Fruit fly (Drosophila melanogaster) whole organism, embryonic: Measurements from ENCODE around the gene CG4629.

Experiments
- Adf1 ChIP-seq: fragments of 200-800 bp; sonication (Bioruptor generic); IDR thresholded peaks from 2 replicates; pipeline ENCODE4 v1.3.6; 2022; ENCODE audit warnings: missing biosample characterization, missing genetic modification characterization
- Aef1 ChIP-seq: fragments of 200-800 bp; sonication (Bioruptor generic); IDR thresholded peaks from 3 replicates; pipeline ENCODE4 v1.3.6; 2022; ENCODE audit warnings: missing biosample characterization, missing genetic modification characterization
- Atf6 ChIP-seq: fragments of 200-800 bp; sonication (Bioruptor generic); IDR thresholded peaks from 2 replicates; pipeline ENCODE4 v1.3.6; 2022; ENCODE audit warnings: missing biosample characterization, missing genetic modification characterization
- CG10209 ChIP-seq: fragments of 200-800 bp; sonication (Bioruptor generic); optimal IDR thresholded peaks from 3 replicates; lab custom pipeline; 2017; ENCODE audit warnings: missing biosample characterization, mild to moderate bottlenecking, missing genetic modification characterization, missing genetic modification reagents
- CG10267 ChIP-seq: fragments of 200-800 bp; sonication (Bioruptor generic); optimal IDR thresholded peaks from 2 replicates; lab custom pipeline; 2018; ENCODE audit warnings: missing biosample characterization, mild to moderate bottlenecking, missing genetic modification characterization, moderate library complexity
- CG12299 ChIP-seq: fragments of 200-800 bp; sonication (Bioruptor generic); optimal IDR thresholded peaks from 2 replicates; lab custom pipeline; 2018; ENCODE audit warnings: missing biosample characterization, mild to moderate bottlenecking, missing genetic modification characterization
- CG12659 ChIP-seq: fragments of 200-800 bp; sonication (Bioruptor generic); optimal IDR thresholded peaks from 3 replicates; lab custom pipeline; 2017; ENCODE audit warnings: mild to moderate bottlenecking, missing biosample characterization, missing genetic modification reagents, missing genetic modification characterization
- CG13296 ChIP-seq: fragments of 200-800 bp; sonication (Bioruptor generic); optimal IDR thresholded peaks from 3 replicates; lab custom pipeline; 2018; ENCODE audit warnings: missing biosample characterization, mild to moderate bottlenecking, missing genetic modification characterization
- CG13424 ChIP-seq: fragments of 200-800 bp; sonication (Bioruptor generic); optimal IDR thresholded peaks from 2 replicates; lab custom pipeline; 2019; ENCODE audit warnings: missing biosample characterization, mild to moderate bottlenecking, missing genetic modification characterization, moderate library complexity
- CG14014 ChIP-seq: fragments of 200-800 bp; sonication (Bioruptor generic); IDR thresholded peaks from 2 replicates; pipeline ENCODE4 v1.3.6; 2022; ENCODE audit warnings: missing biosample characterization, missing genetic modification characterization
- CG14050 ChIP-seq: fragments of 200-800 bp; sonication (Bioruptor generic); IDR thresholded peaks from 3 replicates; pipeline ENCODE4 v1.3.6; 2022; ENCODE audit warnings: missing biosample characterization, missing genetic modification characterization
- CG15269 ChIP-seq: fragments of 200-800 bp; sonication (Bioruptor generic); optimal IDR thresholded peaks from 2 replicates; lab custom pipeline; 2018; ENCODE audit warnings: missing biosample characterization, mild to moderate bottlenecking, missing genetic modification characterization, moderate library complexity
- CG2120 ChIP-seq: fragments of 200-800 bp; sonication (Bioruptor generic); optimal IDR thresholded peaks from 3 replicates; lab custom pipeline; 2016; ENCODE audit warnings: missing biosample characterization, missing genetic modification characterization
- CG2678 ChIP-seq: fragments of 200-800 bp; sonication (Bioruptor generic); optimal IDR thresholded peaks from 3 replicates; lab custom pipeline; 2019; ENCODE audit warnings: missing biosample characterization, mild to moderate bottlenecking, missing genetic modification characterization, moderate library complexity
- CG32532 ChIP-seq: fragments of 200-800 bp; sonication (Bioruptor generic); IDR thresholded peaks from 2 replicates; pipeline ENCODE4 v1.3.6; 2022; ENCODE audit warnings: missing biosample characterization, missing genetic modification characterization
- CG6854 ChIP-seq: fragments of 200-800 bp; sonication (Bioruptor generic); optimal IDR thresholded peaks from 3 replicates; lab custom pipeline; 2017; ENCODE audit warnings: missing biosample characterization, mild to moderate bottlenecking, missing genetic modification characterization
- CG7556 ChIP-seq: fragments of 200-800 bp; sonication (Bioruptor generic); optimal IDR thresholded peaks from 2 replicates; lab custom pipeline; 2017; ENCODE audit warnings: missing biosample characterization, mild to moderate bottlenecking, missing genetic modification characterization
- CG7786 ChIP-seq: fragments of 200-800 bp; sonication (Bioruptor generic); optimal IDR thresholded peaks from 2 replicates; lab custom pipeline; 2016; ENCODE audit warnings: missing biosample characterization, missing genetic modification characterization
- CG8765 ChIP-seq: fragments of 200-800 bp; sonication (Bioruptor generic); IDR thresholded peaks from 2 replicates; pipeline ENCODE4 v1.3.6; 2022; ENCODE audit warnings: missing biosample characterization, missing genetic modification characterization
- CG9727 ChIP-seq: fragments of 200-800 bp; sonication (Bioruptor generic); optimal IDR thresholded peaks from 3 replicates; lab custom pipeline; 2017; ENCODE audit warnings: missing biosample characterization, mild to moderate bottlenecking, missing genetic modification characterization
- D19B ChIP-seq: fragments of 200-800 bp; sonication (Bioruptor generic); optimal IDR thresholded peaks from 2 replicates; lab custom pipeline; 2017; ENCODE audit warnings: missing biosample characterization, mild to moderate bottlenecking, missing genetic modification characterization
- Dip3 ChIP-seq: fragments of 200-800 bp; sonication (Bioruptor generic); optimal IDR thresholded peaks from 3 replicates; lab custom pipeline; 2016; ENCODE audit warnings: missing biosample characterization, missing genetic modification characterization
- Fer2 ChIP-seq: fragments of 200-800 bp; sonication (Bioruptor generic); optimal IDR thresholded peaks from 2 replicates; lab custom pipeline; 2018; ENCODE audit warnings: missing biosample characterization, mild to moderate bottlenecking, missing genetic modification characterization, moderate library complexity
- Hand ChIP-seq: fragments of 200-800 bp; sonication (Bioruptor generic); optimal IDR thresholded peaks from 2 replicates; lab custom pipeline; 2017; ENCODE audit warnings: mild to moderate bottlenecking, missing biosample characterization, missing genetic modification reagents, missing genetic modification characterization
- Hr78 ChIP-seq, 2 experiments: fragments of 200-800 bp in 1 of 2; fragments of >200 bp in 1 of 2; sonication (Bioruptor generic) in 1 of 2; optimal IDR thresholded peaks; 2 replicates each; lab custom pipeline; 2017 to 2019; ENCODE audit warnings: missing biosample characterization in 2 of 2, missing genetic modification characterization in 2 of 2, mild to moderate bottlenecking in 1 of 2, moderate library complexity in 1 of 2
- Hsf ChIP-seq: fragments of 200-800 bp; sonication (Bioruptor generic); optimal IDR thresholded peaks from 3 replicates; lab custom pipeline; 2016; ENCODE audit warnings: missing biosample characterization, missing genetic modification characterization
- MBD-R2 ChIP-seq: fragments of 200-800 bp; sonication (Bioruptor generic); IDR thresholded peaks from 2 replicates; pipeline ENCODE4 v1.3.6; 2022; ENCODE audit warnings: missing biosample characterization, missing genetic modification characterization
- Meics ChIP-seq: fragments of 200-800 bp; sonication (Bioruptor generic); optimal IDR thresholded peaks from 2 replicates; lab custom pipeline; 2017; ENCODE audit warnings: missing biosample characterization, mild to moderate bottlenecking, missing genetic modification characterization
- Pdp1 ChIP-seq, 2 experiments: fragments of 200-800 bp; sonication (Bioruptor generic); optimal IDR thresholded peaks; 3 replicates each; lab custom pipeline; 2016; ENCODE audit warnings: missing biosample characterization in 2 of 2, missing genetic modification characterization in 2 of 2, mild to moderate bottlenecking in 1 of 2, moderate library complexity in 1 of 2
- Poxn ChIP-seq: fragments of 200-800 bp; sonication (Bioruptor generic); IDR thresholded peaks from 2 replicates; pipeline ENCODE4 v1.3.6; 2022; ENCODE audit warnings: missing biosample characterization, missing genetic modification characterization
- Taf1 ChIP-seq: fragments of 200-800 bp; sonication (Bioruptor generic); IDR thresholded peaks from 2 replicates; pipeline ENCODE4 v1.3.6; 2022; ENCODE audit warnings: missing biosample characterization, missing genetic modification characterization
- amos ChIP-seq: fragments of 200-800 bp; sonication (Bioruptor generic); IDR thresholded peaks from 2 replicates; pipeline ENCODE4 v1.3.6; 2022; ENCODE audit warnings: missing biosample characterization, missing genetic modification characterization; ENCODE audit not compliant: partially characterized antibody
- caup ChIP-seq: fragments of 200-800 bp; sonication (Bioruptor generic); optimal IDR thresholded peaks from 3 replicates; lab custom pipeline; 2017; ENCODE audit warnings: missing biosample characterization, mild to moderate bottlenecking, missing genetic modification characterization, moderate library complexity; ENCODE audit not compliant: severe bottlenecking
- cwo ChIP-seq: fragments of 200-800 bp; sonication (Bioruptor generic); optimal IDR thresholded peaks from 3 replicates; lab custom pipeline; 2017; ENCODE audit warnings: missing biosample characterization, missing genetic modification characterization, mild to moderate bottlenecking, moderate library complexity, missing genetic modification reagents
- grau ChIP-seq: fragments of 200-800 bp; optimal IDR thresholded peaks from 3 replicates; lab custom pipeline; 2019; ENCODE audit warnings: missing biosample characterization, mild to moderate bottlenecking, missing genetic modification characterization, moderate library complexity
- gt ChIP-seq: fragments of 200-800 bp; sonication (Bioruptor generic); IDR thresholded peaks from 2 replicates; pipeline ENCODE4 v1.3.6; 2022; ENCODE audit warnings: missing biosample characterization, missing genetic modification characterization
- lilli ChIP-seq: fragments of 200-800 bp; sonication (Bioruptor generic); optimal IDR thresholded peaks from 3 replicates; lab custom pipeline; 2016; ENCODE audit warnings: missing biosample characterization, missing genetic modification characterization
- luna ChIP-seq: fragments of 200-800 bp; sonication (Bioruptor generic); optimal IDR thresholded peaks from 2 replicates; lab custom pipeline; 2016; ENCODE audit warnings: missing biosample characterization, missing genetic modification characterization
- pho ChIP-seq: fragments of 200-800 bp; sonication (Bioruptor generic); optimal IDR thresholded peaks from 2 replicates; lab custom pipeline; 2016; ENCODE audit warnings: missing biosample characterization, missing genetic modification characterization
- sens ChIP-seq: fragments of 200-800 bp; sonication (Bioruptor generic); peaks from one replicate; lab custom pipeline; 2016; ENCODE audit warnings: missing biosample characterization, missing genetic modification characterization
- sug ChIP-seq: fragments of 200-800 bp; optimal IDR thresholded peaks from 2 replicates; lab custom pipeline; 2019; ENCODE audit warnings: missing biosample characterization, mild to moderate bottlenecking, missing genetic modification characterization, moderate library complexity
- tgo ChIP-seq: fragments of 200-800 bp; sonication (Bioruptor generic); IDR thresholded peaks from 3 replicates; pipeline ENCODE4 v1.3.6; 2022; ENCODE audit warnings: missing biosample characterization, missing genetic modification characterization
- unpg ChIP-seq: fragments of 200-800 bp; sonication (Bioruptor generic); optimal IDR thresholded peaks from 3 replicates; lab custom pipeline; 2018; ENCODE audit warnings: missing biosample characterization, mild to moderate bottlenecking, missing genetic modification characterization, moderate library complexity
- wdn ChIP-seq: fragments of 200-800 bp; sonication (Bioruptor generic); IDR thresholded peaks from 2 replicates; pipeline ENCODE4 v1.3.6; 2022; ENCODE audit warnings: missing biosample characterization, missing genetic modification characterization
- zfh2 ChIP-seq: fragments of 200-800 bp; sonication (Bioruptor generic); optimal IDR thresholded peaks from 2 replicates; lab custom pipeline; 2016; ENCODE audit warnings: missing biosample characterization, missing genetic modification characterization

The CG4629 gene

dm6 chr2L:1043195-1043990, 58.9 kb downstream of the CG4629 start (continued):
- peak; percentile 12 for TF ChIP-seq CG6854 (GFP tag; lab: Kevin White, UChicago)
- TF ChIP-seq MBD-R2 (GFP tag; lab: Robert Waterston, UW) = 0 out of 2 replicates have a peak, but pooled peaks have one; percentile 8
- no peak for TF ChIP-seq unpg (GFP tag; lab: Kevin White, UChicago)
- TF ChIP-seq cwo (GFP tag; lab: Kevin White, UChicago) = peak; percentile 39
- peak; percentile 17 for TF ChIP-seq pho
- TF ChIP-seq CG10209 = peak; percentile 6
- peak; percentile 35 for TF ChIP-seq Hsf (GFP tag; lab: Kevin White, UChicago)
- peak; percentile 4 for TF ChIP-seq Fer2
- peak; percentile 66 for TF ChIP-seq CG32532 (GFP tag; lab: Robert Waterston, UW)
- TF ChIP-seq wdn (GFP tag; lab: Robert Waterston, UW) = peak; percentile 57
- peak; percentile 12 for TF ChIP-seq D19B
- 0 out of 2 replicates have a peak, but pooled peaks have one; percentile 4 for TF ChIP-seq Poxn (GFP tag; lab: Robert Waterston, UW)
- peak; percentile 31 for TF ChIP-seq caup (GFP tag; lab: Kevin White, UChicago)
- TF ChIP-seq CG7556 (GFP tag; lab: Kevin White, UChicago) = peak; percentile 62
- peak; percentile 9 for TF ChIP-seq CG12299 (tag; lab: Kevin White, UChicago)
- TF ChIP-seq Hr78 (GFP tag; optimal IDR thresholded peaks at IDR 0.05; lab: Kevin White, UChicago) = no peak
- peak; percentile 21 for TF ChIP-seq CG9727 (GFP tag; lab: Kevin White, UChicago)
- TF ChIP-seq CG2120 (GFP tag; lab: Kevin White, UChicago) = peak; percentile 86
- TF ChIP-seq grau (tag; lab: Kevin White, UChicago) = peak; percentile 82
- TF ChIP-seq Pdp1 (GFP tag; optimal IDR thresholded peaks at IDR 0.05; lab: Kevin White, UChicago) = peak in 1 of 2 experiments; percentile 4
- 0 out of 2 replicates have a peak, but pooled peaks have one; percentile 12 for TF ChIP-seq amos (GFP tag; lab: Robert Waterston, UW)
- TF ChIP-seq gt (GFP tag; lab: Robert Waterston, UW) = no peak
- no peak for TF ChIP-seq luna (GFP tag; lab: Kevin White, UChicago)
- TF ChIP-seq CG14050 = no peak
- TF ChIP-seq CG7786 = peak; percentile 72
- TF ChIP-seq CG12659 = no peak
- TF ChIP-seq Aef1 (GFP tag; lab: Robert Waterston, UW) = peak; percentile 33; the same call in 2 of the 3 replicates
- TF ChIP-seq Taf1 (GFP tag; lab: Robert Waterston, UW) = peak; percentile 39; the same call in 1 of the 2 replicates
- peak; percentile 29 for TF ChIP-seq sens
- TF ChIP-seq CG13424 (tag; lab: Kevin White, UChicago) = peak; percentile 0
- TF ChIP-seq tgo (GFP tag; lab: Robert Waterston, UW) = peak; percentile 45; the same call in 2 of the 3 replicates
- peak; percentile 68; the same call in 1 of the 2 replicates for TF ChIP-seq Atf6 (GFP tag; lab: Robert Waterston, UW)
- peak; percentile 50 for TF ChIP-seq CG15269 (tag; lab: Kevin White, UChicago)
- TF ChIP-seq CG8765 = no peak
- peak; percentile 47 for TF ChIP-seq zfh2 (GFP tag; lab: Kevin White, UChicago)
- TF ChIP-seq lilli = peak; percentile 69
- peak; percentile 52 for TF ChIP-seq Dip3 (GFP tag; lab: Kevin White, UChicago)
- TF ChIP-seq sug (tag; lab: Kevin White, UChicago) = peak; percentile 12
- TF ChIP-seq CG10267 (tag; lab: Kevin White, UChicago) = no peak
- peak; percentile 70 for TF ChIP-seq CG14014
- TF ChIP-seq CG2678 (tag; lab: Kevin White, UChicago) = peak; percentile 60
- peak; percentile 5 for TF ChIP-seq CG13296
- TF ChIP-seq Adf1 (GFP tag; lab: Robert Waterston, UW) = peak; percentile 73
- TF ChIP-seq Hand = peak; percentile 63
- peak; percentile 53 for TF ChIP-seq Meics (GFP tag; lab: Kevin White, UChicago)
